Worm (Caenorhabditis elegans) whole organism, L1 larva: ENCODE measurements around the gene F46F2.5.

Source experiments
- F16B12.6 ChIP-seq: fragments of 150-350 bp; optimal IDR thresholded peaks from 2 replicates; lab custom pipeline; 2014; ENCODE audit warnings: missing biosample characterization, missing genetic modification characterization
- aha-1 ChIP-seq: fragments of 150-350 bp; optimal IDR thresholded peaks from 2 replicates; lab custom pipeline; 2014; ENCODE audit warnings: missing biosample characterization, missing genetic modification characterization
- alr-1 ChIP-seq: fragments of 200-800 bp; sonication (Bioruptor generic); optimal IDR thresholded peaks from 2 replicates; lab custom pipeline; 2018; ENCODE audit warnings: borderline replicate concordance, mild to moderate bottlenecking, missing genetic modification characterization, missing compliant biosample characterization
- blmp-1 ChIP-seq: fragments of 150-350 bp; optimal IDR thresholded peaks from 2 replicates; lab custom pipeline; 2014; ENCODE audit warnings: missing biosample characterization, missing genetic modification characterization
- ceh-63 ChIP-seq: fragments of 200-800 bp; sonication (Bioruptor generic); optimal IDR thresholded peaks from 2 replicates; lab custom pipeline; 2018; ENCODE audit warnings: mild to moderate bottlenecking, missing genetic modification characterization, missing compliant biosample characterization
- ceh-8 ChIP-seq: fragments of 200-800 bp; sonication (Bioruptor generic); optimal IDR thresholded peaks from 2 replicates; lab custom pipeline; 2018; ENCODE audit warnings: mild to moderate bottlenecking, missing genetic modification characterization, moderate library complexity, missing compliant biosample characterization
- dsc-1 ChIP-seq: sonication (generic microtip); optimal IDR thresholded peaks from 2 replicates; lab custom pipeline; 2016; ENCODE audit warnings: mild to moderate bottlenecking, missing genetic modification characterization, missing compliant biosample characterization
- efl-1 ChIP-seq, 4 experiments: fragments of 150-350 bp; optimal IDR thresholded peaks in 3 of 4; peaks in 1 of 4; 1 replicate in 1 of 4; 2 replicates in 3 of 4; lab custom pipeline; 2014; ENCODE audit warnings: missing biosample characterization in 2 of 4, missing genetic modification characterization in 2 of 4, missing genetic modification reagents in 2 of 4
- egl-13 ChIP-seq: sonication (generic microtip); optimal IDR thresholded peaks from 2 replicates; lab custom pipeline; 2016; ENCODE audit warnings: missing genotype, missing genetic modification reagents, missing genetic modification characterization, missing compliant biosample characterization
- elt-2 ChIP-seq: sonication (generic microtip); optimal IDR thresholded peaks from 2 replicates; lab custom pipeline; 2016; ENCODE audit warnings: missing genetic modification characterization, mild to moderate bottlenecking, inconsistent platforms, missing compliant biosample characterization, missing genetic modification reagents
- ets-5 ChIP-seq: fragments of 200-800 bp; sonication (Bioruptor generic); IDR thresholded peaks from 2 replicates; pipeline ENCODE4 v1.3.6; 2022; ENCODE audit warnings: missing genetic modification characterization, missing compliant biosample characterization
- fkh-8 ChIP-seq: sonication (generic microtip); optimal IDR thresholded peaks from 2 replicates; lab custom pipeline; 2016; ENCODE audit warnings: mild to moderate bottlenecking, missing genetic modification characterization, missing compliant biosample characterization
- grh-1 ChIP-seq: fragments of 200-800 bp; sonication (Bioruptor generic); IDR thresholded peaks from 2 replicates; pipeline ENCODE4 v1.3.6; 2022; ENCODE audit warnings: missing genetic modification reagents, missing genetic modification characterization, missing compliant biosample characterization
- hlh-17 ChIP-seq: fragments of 200-800 bp; sonication (Bioruptor generic); optimal IDR thresholded peaks from 2 replicates; lab custom pipeline; 2018; ENCODE audit warnings: missing genetic modification characterization, mild to moderate bottlenecking, missing compliant biosample characterization, moderate library complexity, borderline replicate concordance
- hlh-4 ChIP-seq: sonication (generic microtip); optimal IDR thresholded peaks from 2 replicates; lab custom pipeline; 2016; ENCODE audit warnings: mild to moderate bottlenecking, missing genetic modification characterization, missing compliant biosample characterization
- hpl-2 ChIP-seq: fragments of 150-350 bp; optimal IDR thresholded peaks from 2 replicates; lab custom pipeline; 2014; ENCODE audit warnings: missing biosample characterization, missing genetic modification reagents, missing genetic modification characterization
- isw-1 ChIP-seq: fragments of 200-800 bp; sonication (Bioruptor generic); IDR thresholded peaks from 2 replicates; pipeline ENCODE4 v1.3.6; 2022; ENCODE audit warnings: missing genetic modification characterization, missing compliant biosample characterization
- lin-13 ChIP-seq: fragments of 150-350 bp; optimal IDR thresholded peaks from 2 replicates; lab custom pipeline; 2014; ENCODE audit warnings: missing biosample characterization, missing genetic modification reagents, missing genetic modification characterization
- lin-14 ChIP-seq: fragments of 200-800 bp; sonication (Bioruptor generic); optimal IDR thresholded peaks from 2 replicates; lab custom pipeline; 2018; ENCODE audit warnings: mild to moderate bottlenecking, missing genetic modification characterization, moderate library complexity, missing compliant biosample characterization
- lin-15B ChIP-seq: fragments of 150-350 bp; sonication (generic microtip); optimal IDR thresholded peaks from 3 replicates; lab custom pipeline; 2014; ENCODE audit warnings: missing biosample characterization, missing genetic modification characterization
- lin-35 ChIP-seq, 2 experiments: fragments of 150-350 bp; optimal IDR thresholded peaks; 2 replicates each; lab custom pipeline; 2014; ENCODE audit warnings: missing biosample characterization in 2 of 2, missing genetic modification characterization in 2 of 2, missing genetic modification reagents in 2 of 2
- lir-3 ChIP-seq: sonication (generic microtip); optimal IDR thresholded peaks from 2 replicates; lab custom pipeline; 2016; ENCODE audit warnings: mild to moderate bottlenecking, missing genetic modification characterization, moderate library complexity, missing compliant biosample characterization; ENCODE audit not compliant: poor library complexity
- lsy-2 ChIP-seq, 2 experiments: fragments of 150-350 bp; optimal IDR thresholded peaks; 2 replicates each; lab custom pipeline; 2014; ENCODE audit warnings: missing biosample characterization in 2 of 2, missing genetic modification characterization in 2 of 2
- mab-9 ChIP-seq: fragments of 200-800 bp; sonication (Bioruptor generic); IDR thresholded peaks from 2 replicates; pipeline ENCODE4 v1.3.6; 2022; ENCODE audit warnings: missing genetic modification reagents, missing genetic modification characterization, missing compliant biosample characterization
- nhr-11 ChIP-seq: fragments of 150-350 bp; optimal IDR thresholded peaks from 2 replicates; lab custom pipeline; 2014; ENCODE audit warnings: missing biosample characterization, missing genetic modification characterization
- nhr-20 ChIP-seq: sonication (generic microtip); optimal IDR thresholded peaks from 2 replicates; lab custom pipeline; 2016; ENCODE audit warnings: mild to moderate bottlenecking, missing genetic modification characterization, missing compliant biosample characterization
- nhr-28 ChIP-seq: fragments of 150-350 bp; optimal IDR thresholded peaks from 2 replicates; lab custom pipeline; 2014; ENCODE audit warnings: missing biosample characterization, missing genetic modification characterization
- nhr-47 ChIP-seq: sonication (generic microtip); optimal IDR thresholded peaks from 2 replicates; lab custom pipeline; 2016; ENCODE audit warnings: mild to moderate bottlenecking, missing genetic modification characterization, moderate library complexity, missing compliant biosample characterization
- nhr-76 ChIP-seq: sonication (generic microtip); optimal IDR thresholded peaks from 2 replicates; lab custom pipeline; 2017; ENCODE audit warnings: missing biosample characterization, missing genetic modification characterization
- nhr-84 ChIP-seq: sonication (generic microtip); optimal IDR thresholded peaks from 2 replicates; lab custom pipeline; 2017; ENCODE audit warnings: missing biosample characterization, missing genetic modification characterization
- nhr-85 ChIP-seq: sonication (generic microtip); peaks from one replicate; lab custom pipeline; 2016; ENCODE audit warnings: missing genetic modification characterization, inconsistent platforms, missing compliant biosample characterization
- nhr-90 ChIP-seq: sonication (generic microtip); optimal IDR thresholded peaks from 2 replicates; lab custom pipeline; 2016; ENCODE audit warnings: mild to moderate bottlenecking, missing genetic modification characterization, missing compliant biosample characterization; ENCODE audit not compliant: poor library complexity
- pqm-1 ChIP-seq: sonication (generic microtip); optimal IDR thresholded peaks from 3 replicates; lab custom pipeline; 2017; ENCODE audit warnings: missing biosample characterization, missing genetic modification characterization
- snu-23 ChIP-seq: sonication (generic microtip); optimal IDR thresholded peaks from 2 replicates; lab custom pipeline; 2016; ENCODE audit warnings: missing genetic modification characterization, missing compliant biosample characterization
- tlp-1 ChIP-seq: fragments of 150-350 bp; optimal IDR thresholded peaks from 2 replicates; lab custom pipeline; 2014; ENCODE audit warnings: missing biosample characterization, missing genetic modification characterization
- unc-62 ChIP-seq: fragments of 150-350 bp; optimal IDR thresholded peaks from 2 replicates; lab custom pipeline; 2014; ENCODE audit warnings: missing biosample characterization, missing genetic modification reagents, missing genetic modification characterization
- unc-86 ChIP-seq: sonication (generic microtip); optimal IDR thresholded peaks from 2 replicates; lab custom pipeline; 2016; ENCODE audit warnings: missing genetic modification characterization, missing compliant biosample characterization
- unc-98 ChIP-seq: fragments of 200-800 bp; sonication (Bioruptor generic); IDR thresholded peaks from 2 replicates; pipeline ENCODE4 v1.3.6; 2022; ENCODE audit warnings: missing genetic modification characterization, missing compliant biosample characterization
- xbp-1 ChIP-seq: sonication (generic microtip); optimal IDR thresholded peaks from 2 replicates; lab custom pipeline; 2016; ENCODE audit warnings: missing genetic modification characterization, missing compliant biosample characterization

F46F2.5 gene

DNA sequence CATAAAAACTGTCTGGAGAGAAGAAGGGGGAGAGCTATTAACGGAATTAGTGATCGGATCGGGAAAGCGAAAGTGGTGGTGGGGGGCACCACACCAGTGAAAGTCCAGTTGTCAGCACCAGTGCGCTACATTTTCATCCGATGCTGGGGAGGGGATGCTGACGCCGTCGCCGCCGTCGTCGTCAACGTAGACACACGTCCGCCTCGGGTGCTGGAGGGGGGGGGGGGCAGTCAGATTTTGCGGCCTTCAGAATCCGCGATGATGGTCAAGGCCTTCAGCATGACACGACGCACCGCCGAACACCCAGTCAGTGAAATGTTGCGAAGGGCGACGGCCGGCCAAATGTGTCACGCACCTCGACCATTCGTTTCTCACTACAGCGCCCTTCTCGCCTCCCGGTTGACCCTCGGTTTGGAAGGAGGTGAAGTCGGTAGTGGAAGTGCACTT lies 47.8 kb downstream of the F46F2.5 start:
- no peak for TF ChIP-seq fkh-8 (tag; lab: Kevin White, UChicago)
- TF ChIP-seq hlh-17: no peak
- TF ChIP-seq nhr-20: no peak
- TF ChIP-seq elt-2 (tag; lab: Kevin White, UChicago): no peak
- no peak for TF ChIP-seq ceh-63 (GFP tag; lab: Kevin White, UChicago)
- TF ChIP-seq alr-1: no peak
- TF ChIP-seq lin-14: peak; percentile 53
- no peak for TF ChIP-seq dsc-1 (tag; lab: Kevin White, UChicago)
- TF ChIP-seq mab-9 (GFP tag; lab: Robert Waterston, UW): no peak
- TF ChIP-seq hpl-2 (GFP tag; lab: Kevin White, UChicago): no peak
- TF ChIP-seq grh-1 (GFP tag; lab: Robert Waterston, UW): peak; percentile 32; the same call in 1 of the 2 replicates
- TF ChIP-seq ets-5 (GFP tag; lab: Robert Waterston, UW): no peak
- TF ChIP-seq blmp-1 (tag; lab: Kevin White, UChicago): peak; percentile 100
- no peak for TF ChIP-seq F16B12.6 (tag; lab: Kevin White, UChicago)
- peak; percentile 73 for TF ChIP-seq nhr-85 (tag; lab: Kevin White, UChicago)
- TF ChIP-seq nhr-28: no peak

DNA sequence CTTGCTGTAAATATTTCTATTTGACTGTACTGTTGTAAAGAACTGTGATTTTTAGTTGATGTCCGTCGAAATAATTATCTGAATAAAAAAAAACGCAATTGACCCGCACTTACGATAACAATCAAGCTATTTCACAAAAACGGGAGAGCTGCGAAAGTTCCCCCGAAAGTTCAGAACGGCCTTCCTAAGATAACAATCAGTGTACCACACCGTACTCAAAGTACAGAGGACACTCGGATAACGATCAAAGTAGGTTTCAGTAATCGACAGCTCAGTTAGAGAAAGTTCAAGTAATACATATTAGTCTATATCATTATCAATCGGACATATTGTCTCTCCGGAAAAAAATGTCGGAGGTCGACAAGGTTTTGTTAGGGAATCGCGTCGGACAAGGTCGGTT lies 48.5 kb downstream of the F46F2.5 start:
- TF ChIP-seq aha-1 (tag; lab: Kevin White, UChicago) (no peak), pqm-1 (no peak), hlh-4 (tag; lab: Kevin White, UChicago) (no peak), lin-35 (GFP tag; optimal IDR thresholded peaks at IDR 0.05; lab: Kevin White, UChicago) (no peak), snu-23 (no peak)

DNA sequence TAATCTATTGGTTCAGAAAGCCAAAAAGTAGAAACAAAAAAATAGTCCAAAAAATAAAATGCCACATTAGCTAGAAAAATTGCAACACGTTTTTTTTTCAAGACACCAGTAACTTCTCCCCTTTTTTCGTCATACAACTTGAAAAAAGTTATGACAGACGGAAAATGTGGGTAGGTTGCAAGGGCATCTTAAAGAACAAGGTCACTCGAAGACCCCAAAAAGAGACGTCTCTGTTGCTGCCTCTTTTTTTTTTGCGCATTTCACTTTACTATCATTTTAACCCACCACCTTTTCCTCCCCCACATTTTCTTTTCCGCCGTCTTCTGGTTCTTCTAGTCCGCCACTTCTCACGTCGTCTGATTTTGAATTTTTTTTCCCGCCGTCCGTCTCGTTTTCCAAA lies 49.5 kb downstream of the F46F2.5 start:
- no peak for TF ChIP-seq lsy-2 (tag; optimal IDR thresholded peaks at IDR 0.05; lab: Kevin White, UChicago)
- peak; percentile 20 for TF ChIP-seq blmp-1 (tag; lab: Kevin White, UChicago)
- peak; percentile 23 for TF ChIP-seq nhr-85 (tag; lab: Kevin White, UChicago)
- TF ChIP-seq lin-14: peak; percentile 16

DNA sequence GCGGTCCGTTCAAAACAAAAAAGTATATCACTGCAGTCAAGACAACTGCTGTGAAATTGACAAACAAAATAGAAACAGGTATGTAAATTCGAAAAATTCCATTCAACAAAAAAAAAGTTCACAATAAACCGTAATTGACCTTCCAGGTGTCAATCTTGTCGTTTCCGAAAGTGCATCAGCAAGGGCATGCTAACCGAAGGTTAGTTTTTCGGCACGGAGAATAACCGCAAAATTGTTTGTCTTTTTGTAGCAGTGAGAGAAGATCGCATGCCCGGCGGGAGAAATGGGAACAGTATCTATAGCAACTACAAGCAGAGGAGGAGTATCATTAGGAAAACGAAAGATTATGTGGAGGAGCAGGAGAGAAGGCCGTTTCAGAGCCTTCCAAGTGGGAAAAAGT lies 50.2 kb downstream of the F46F2.5 start:
- peak; percentile 17 for TF ChIP-seq blmp-1 (tag; lab: Kevin White, UChicago)
- no peak for TF ChIP-seq unc-86 (tag; lab: Kevin White, UChicago)
- no peak for TF ChIP-seq nhr-84 (tag; lab: Kevin White, UChicago)
- TF ChIP-seq unc-98: no peak
- TF ChIP-seq lin-15B (tag; lab: Kevin White, UChicago): no peak
- TF ChIP-seq lir-3 (tag; lab: Kevin White, UChicago): no peak
- no peak for TF ChIP-seq efl-1 (optimal IDR thresholded peaks at IDR 0.05; lab: Kevin White, UChicago)
- peak in 1 of 2 experiments; percentile 48 for TF ChIP-seq efl-1 (GFP tag; optimal IDR thresholded peaks at IDR 0.05 in 1 of 2; lab: Kevin White, UChicago)
- no peak for TF ChIP-seq egl-13 (tag; lab: Kevin White, UChicago)

DNA sequence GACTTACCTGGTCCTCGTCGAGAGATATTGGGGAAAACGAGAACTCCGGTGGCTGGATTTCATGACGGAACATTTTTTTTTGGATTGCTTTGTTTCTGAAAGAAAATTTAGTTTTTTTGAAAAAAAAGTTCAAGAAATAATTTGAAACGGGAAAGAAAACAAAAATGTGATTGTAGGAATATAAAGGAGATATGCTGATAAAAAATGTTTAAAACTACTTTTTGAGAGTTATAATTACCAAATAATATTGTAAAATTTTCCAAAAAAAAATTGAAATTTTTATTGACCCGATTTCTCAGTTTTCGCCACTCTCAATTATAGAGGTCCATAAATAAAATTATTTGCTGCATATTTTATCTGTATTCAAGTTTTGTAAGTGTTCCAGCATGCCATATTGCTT lies 54.6 kb downstream of the F46F2.5 start, which contains the start of gene glb-28:
Gene glb-28 (minus strand): TSS at position 101 of the 400 bp plus-strand sequence.
- TF ChIP-seq hlh-4 (tag; lab: Kevin White, UChicago) (no peak), unc-62 (no peak), nhr-90 (tag; lab: Kevin White, UChicago) (no peak), lin-13 (GFP tag; lab: Kevin White, UChicago) (no peak), hlh-17 (no peak), isw-1 (GFP tag; lab: Robert Waterston, UW) (no peak), grh-1 (GFP tag; lab: Robert Waterston, UW) (no peak), xbp-1 (no peak), egl-13 (tag; lab: Kevin White, UChicago) (no peak), tlp-1 (no peak), ceh-8 (GFP tag; lab: Kevin White, UChicago) (no peak), nhr-11 (no peak), aha-1 (tag; lab: Kevin White, UChicago) (no peak), lin-15B (tag; lab: Kevin White, UChicago) (no peak), nhr-47 (tag; lab: Kevin White, UChicago) (no peak), nhr-76 (tag; lab: Kevin White, UChicago) (no peak), nhr-84 (tag; lab: Kevin White, UChicago) (no peak)
